Fruit fly (Drosophila melanogaster) whole organism, pupa: ENCODE results near the gene Ugt303A1.
A peak's percentile ranks its signal among the peaks of the same experiment; 100 is the strongest.

ENCODE experiments used
- CG10348 ChIP-seq: fragments of 200-800 bp; sonication (Bioruptor generic); IDR thresholded peaks from 2 replicates; pipeline ENCODE4 v1.3.6; 2022; ENCODE audit warnings: missing biosample characterization, missing genetic modification characterization
- CG12605 ChIP-seq: fragments of 200-800 bp; sonication (Bioruptor generic); IDR thresholded peaks from 2 replicates; pipeline ENCODE4 v1.3.6; 2022; ENCODE audit warnings: missing biosample characterization, missing genetic modification characterization
- CG13204 ChIP-seq: fragments of 200-800 bp; sonication (Bioruptor generic); optimal IDR thresholded peaks from 2 replicates; lab custom pipeline; 2018; ENCODE audit warnings: missing biosample characterization, mild to moderate bottlenecking, missing genetic modification characterization, moderate library complexity
- CG14655 ChIP-seq: fragments of 200-800 bp; sonication (Bioruptor generic); optimal IDR thresholded peaks from 3 replicates; lab custom pipeline; 2017; ENCODE audit warnings: mild to moderate bottlenecking, missing biosample characterization, missing genetic modification reagents, missing genetic modification characterization
- CG15710 ChIP-seq: fragments of 200-800 bp; sonication (Bioruptor generic); optimal IDR thresholded peaks from 2 replicates; lab custom pipeline; 2018; ENCODE audit warnings: missing biosample characterization, mild to moderate bottlenecking, missing genetic modification characterization, moderate library complexity
- CG17806 ChIP-seq: fragments of 200-800 bp; sonication (Bioruptor generic); optimal IDR thresholded peaks from 2 replicates; lab custom pipeline; 2018; ENCODE audit warnings: missing biosample characterization, mild to moderate bottlenecking, missing genetic modification characterization, moderate library complexity
- CG32121 ChIP-seq: fragments of 200-800 bp; sonication (Bioruptor generic); IDR thresholded peaks from 2 replicates; pipeline ENCODE4 v1.3.6; 2022; ENCODE audit warnings: missing biosample characterization, missing genetic modification characterization
- CG34367 ChIP-seq: fragments of 200-800 bp; sonication (Bioruptor generic); optimal IDR thresholded peaks from 2 replicates; lab custom pipeline; 2018; ENCODE audit warnings: missing biosample characterization, mild to moderate bottlenecking, missing genetic modification characterization
- CG4496 ChIP-seq: fragments of 200-800 bp; sonication (Bioruptor generic); IDR thresholded peaks from 3 replicates; pipeline ENCODE4 v1.3.6; 2022; ENCODE audit warnings: missing biosample characterization, missing genetic modification characterization
- CG8159 ChIP-seq: fragments of 200-800 bp; sonication (Bioruptor generic); optimal IDR thresholded peaks from 3 replicates; lab custom pipeline; 2018; ENCODE audit warnings: missing biosample characterization, mild to moderate bottlenecking, missing genetic modification characterization, moderate library complexity
- CG8301 ChIP-seq: fragments of 200-800 bp; sonication (Bioruptor generic); optimal IDR thresholded peaks from 2 replicates; lab custom pipeline; 2018; ENCODE audit warnings: missing biosample characterization, mild to moderate bottlenecking, missing genetic modification characterization
- CG9948 ChIP-seq: fragments of 200-800 bp; sonication (Bioruptor generic); optimal IDR thresholded peaks from 2 replicates; lab custom pipeline; 2018; ENCODE audit warnings: missing biosample characterization, mild to moderate bottlenecking, missing genetic modification characterization, moderate library complexity
- D1 ChIP-seq: fragments of 200-800 bp; sonication (Bioruptor generic); optimal IDR thresholded peaks from 2 replicates; lab custom pipeline; 2018; ENCODE audit warnings: missing biosample characterization, mild to moderate bottlenecking, missing genetic modification characterization, moderate library complexity
- EcR ChIP-seq: fragments of 200-800 bp; sonication (Bioruptor generic); optimal IDR thresholded peaks from 3 replicates; lab custom pipeline; 2019; ENCODE audit warnings: missing biosample characterization, missing genetic modification characterization, mild to moderate bottlenecking, moderate library complexity, missing genetic modification reagents
- Ets98B ChIP-seq: fragments of 200-800 bp; sonication (Bioruptor generic); IDR thresholded peaks from 2 replicates; pipeline ENCODE4 v1.3.6; 2022; ENCODE audit warnings: missing biosample characterization, missing genetic modification characterization
- Pif1A ChIP-seq: fragments of 200-800 bp; sonication (Bioruptor generic); optimal IDR thresholded peaks from 3 replicates; lab custom pipeline; 2016; ENCODE audit warnings: missing biosample characterization, missing genetic modification characterization
- Pif1B ChIP-seq: fragments of 200-800 bp; sonication (Bioruptor generic); optimal IDR thresholded peaks from 3 replicates; lab custom pipeline; 2016; ENCODE audit warnings: missing biosample characterization, missing genetic modification characterization
- Snoo ChIP-seq: fragments of 200-800 bp; sonication (Bioruptor generic); optimal IDR thresholded peaks from 3 replicates; lab custom pipeline; 2017; ENCODE audit warnings: missing biosample characterization, mild to moderate bottlenecking, missing genetic modification characterization, inconsistent platforms
- fd96Ca ChIP-seq: fragments of 200-800 bp; sonication (Bioruptor generic); IDR thresholded peaks from 3 replicates; pipeline ENCODE4 v1.3.6; 2022; ENCODE audit warnings: missing biosample characterization, missing genetic modification characterization
- gl ChIP-seq: fragments of 200-800 bp; sonication (Bioruptor generic); optimal IDR thresholded peaks from 2 replicates; lab custom pipeline; 2018; ENCODE audit warnings: missing biosample characterization, mild to moderate bottlenecking, missing genetic modification characterization
- rn ChIP-seq: fragments of 200-800 bp; sonication (Bioruptor generic); IDR thresholded peaks from 2 replicates; pipeline ENCODE4 v1.3.6; 2022; ENCODE audit warnings: missing biosample characterization, missing genetic modification characterization

Gene Ugt303A1

dm6 chr3R:11219883-11220282 is 44.6 kb downstream of the Ugt303A1 start, which contains the start of gene CG6689:
TSS of gene CG6689 (minus strand) at chr3R:11220064.
- TF ChIP-seq CG4496 (GFP tag; lab: Robert Waterston, UW) (0 out of 3 replicates have a peak, but pooled peaks have one; percentile 21), Snoo (tag; lab: Kevin White, UChicago) (no peak)

- TF ChIP-seq fd96Ca (no peak), CG10348 (no peak), CG12605 (peak; percentile 81), Ets98B (GFP tag; lab: Robert Waterston, UW) (peak; percentile 61), CG15710 (peak; percentile 49), Pif1A (GFP tag; lab: Kevin White, UChicago) (no peak), Pif1B (no peak), CG8301 (no peak), CG17806 (tag; lab: Kevin White, UChicago) (peak; percentile 31), gl (tag; lab: Kevin White, UChicago) (peak; percentile 56), CG32121 (GFP tag; lab: Robert Waterston, UW) (peak; percentile 74), D1 (tag; lab: Kevin White, UChicago) (no peak), CG14655 (GFP tag; lab: Kevin White, UChicago) (no peak), CG34367 (peak; percentile 58), EcR (GFP tag; lab: Kevin White, UChicago) (peak; percentile 16), CG9948 (tag; lab: Kevin White, UChicago) (no peak), rn (GFP tag; lab: Robert Waterston, UW) (no peak), CG4496 (GFP tag; lab: Robert Waterston, UW) (peak; percentile 78), CG13204 (GFP tag; lab: Kevin White, UChicago) (no peak), CG8159 (peak; percentile 59), Snoo (tag; lab: Kevin White, UChicago) (peak; percentile 81)
- TF ChIP-seq, all 21 proteins: peak for 11
Measured at dm6 chr3R:11221437-11222230, 46.3 kb downstream of the Ugt303A1 start, which contains the start of the genes CG6693 and RpL3. TSS of gene CG6693 (minus strand) at chr3R:11221639. TSS of gene RpL3 (plus strand) at chr3R:11221894.

DNA sequence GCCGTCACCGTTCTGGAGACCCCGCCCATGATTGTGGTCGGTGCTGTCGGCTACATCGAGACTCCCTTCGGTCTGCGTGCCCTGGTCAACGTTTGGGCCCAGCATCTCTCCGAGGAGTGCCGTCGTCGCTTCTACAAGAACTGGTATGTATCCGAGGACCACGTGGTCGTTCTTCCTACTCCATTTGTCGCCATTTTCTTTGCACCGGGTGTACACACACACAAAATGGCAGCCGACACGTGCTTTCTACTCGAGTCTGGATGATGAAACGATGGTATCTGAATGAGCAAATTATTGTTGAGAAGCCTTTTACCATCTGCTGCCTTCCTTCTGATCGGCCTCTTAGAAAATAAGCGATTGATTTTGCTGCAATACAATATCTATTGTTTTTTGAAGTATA is 47.3 kb downstream of the Ugt303A1 start:
- no peak for TF ChIP-seq CG13204 (GFP tag; lab: Kevin White, UChicago)
- no peak for TF ChIP-seq Ets98B (GFP tag; lab: Robert Waterston, UW)
- no peak for TF ChIP-seq CG9948 (tag; lab: Kevin White, UChicago)
- TF ChIP-seq CG34367, result no peak
- no peak for TF ChIP-seq CG15710
- TF ChIP-seq Pif1A (GFP tag; lab: Kevin White, UChicago), result no peak
- TF ChIP-seq CG8159, result no peak
- no peak for TF ChIP-seq CG12605
- TF ChIP-seq EcR (GFP tag; lab: Kevin White, UChicago), result no peak
- TF ChIP-seq CG10348, result no peak
- no peak for TF ChIP-seq Snoo (tag; lab: Kevin White, UChicago)
- TF ChIP-seq, all 21 proteins: peak for 0

- TF ChIP-seq CG10348 (no peak), CG14655 (GFP tag; lab: Kevin White, UChicago) (no peak), CG13204 (GFP tag; lab: Kevin White, UChicago) (no peak), CG34367 (no peak), Pif1A (GFP tag; lab: Kevin White, UChicago) (no peak), CG17806 (tag; lab: Kevin White, UChicago) (no peak), Ets98B (GFP tag; lab: Robert Waterston, UW) (no peak)
- TF ChIP-seq, all 21 proteins: peak for 0
Measured at dm6 chr3R:11224478-11224877, 49.1 kb downstream of the Ugt303A1 start.

dm6 chr3R:11225220-11225619 is 49.9 kb downstream of the Ugt303A1 start, which contains the start of gene scpr-C:
TSS of gene scpr-C (plus strand) at chr3R:11225520.
- TF ChIP-seq Pif1A (GFP tag; lab: Kevin White, UChicago) (no peak), Pif1B (no peak), CG34367 (no peak), CG8301 (no peak), CG17806 (tag; lab: Kevin White, UChicago) (no peak), CG14655 (GFP tag; lab: Kevin White, UChicago) (no peak), Ets98B (GFP tag; lab: Robert Waterston, UW) (no peak), fd96Ca (no peak)
- TF ChIP-seq, all 21 proteins: peak for 0

DNA sequence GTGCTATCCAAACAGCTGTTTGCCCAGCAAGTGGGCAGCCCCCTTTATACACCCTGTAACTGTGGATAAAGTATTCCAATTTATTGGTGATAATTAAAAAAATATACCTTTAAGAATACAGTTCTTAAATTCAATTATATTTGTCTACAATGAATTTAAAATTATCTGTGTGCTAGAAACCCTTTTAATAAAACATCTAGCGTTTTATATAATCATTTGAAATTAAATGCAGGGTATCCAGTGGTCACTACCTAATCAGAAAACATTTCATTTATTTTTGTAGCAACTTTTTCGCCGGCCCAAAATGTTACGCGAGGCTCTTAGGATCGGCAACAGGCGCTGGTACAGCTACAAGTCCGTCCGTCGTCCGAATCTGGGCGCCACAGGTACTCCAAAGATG is 51.2 kb downstream of the Ugt303A1 start, which contains the start of gene CG17726:
CG17726 (plus strand) TSS at position 267 of the 400 bp plus-strand sequence.
- TF ChIP-seq CG17806 (tag; lab: Kevin White, UChicago) (peak; percentile 95), CG8301 (peak; percentile 96), Pif1B (no peak), rn (GFP tag; lab: Robert Waterston, UW) (peak; percentile 95), CG8159 (peak; percentile 98), gl (tag; lab: Kevin White, UChicago) (peak; percentile 90), EcR (GFP tag; lab: Kevin White, UChicago) (peak; percentile 42), CG4496 (GFP tag; lab: Robert Waterston, UW) (peak; percentile 99), CG32121 (GFP tag; lab: Robert Waterston, UW) (peak; percentile 97), fd96Ca (peak; percentile 69; the same call in 2 of the 3 replicates), Snoo (tag; lab: Kevin White, UChicago) (peak; percentile 98), CG14655 (GFP tag; lab: Kevin White, UChicago) (no peak), Ets98B (GFP tag; lab: Robert Waterston, UW) (peak; percentile 98), CG10348 (peak; percentile 81), CG13204 (GFP tag; lab: Kevin White, UChicago) (no peak), CG9948 (tag; lab: Kevin White, UChicago) (peak; percentile 95), D1 (tag; lab: Kevin White, UChicago) (no peak), CG12605 (peak; percentile 99), Pif1A (GFP tag; lab: Kevin White, UChicago) (no peak), CG34367 (peak; percentile 97), CG15710 (peak; percentile 98)
